Fruit fly (Drosophila melanogaster): ENCODE data around the gene RpS27.

Gene RpS27

dm6 chr3R:25275276-25275675 is 28.0 kb upstream of the RpS27 start (continued):
- TF ChIP-seq stwl (tag; optimal IDR thresholded peaks at IDR 0.05) (no peak), Gug (GFP tag; IDR thresholded peaks at IDR 0.05) (no peak), CG15514 (GFP tag; optimal IDR thresholded peaks at IDR 0.05) (peak; percentile 48), CG17328 (GFP tag; IDR thresholded peaks at IDR 0.05) (no peak), CG7928 (GFP tag; optimal IDR thresholded peaks at IDR 0.05) (no peak), cas (GFP tag; IDR thresholded peaks at IDR 0.05) (no peak), CG17361 (GFP tag; IDR thresholded peaks at IDR 0.05) (no peak), ranshi (GFP tag; IDR thresholded peaks at IDR 0.05) (no peak), CG14014 (GFP tag; IDR thresholded peaks at IDR 0.05) (peak; percentile 37; the same call in 1 of the 2 replicates), MESR4 (GFP tag; optimal IDR thresholded peaks at IDR 0.05) (no peak), Rfx (GFP tag; IDR thresholded peaks at IDR 0.05) (no peak; the same call in 1 of the 2 replicates), YL-1 (GFP tag; optimal IDR thresholded peaks at IDR 0.05) (no peak), CG16779 (GFP tag; IDR thresholded peaks at IDR 0.05) (no peak), esg (GFP tag; conservative IDR thresholded peaks at IDR 0.05) (no peak), ERR (GFP tag; optimal IDR thresholded peaks at IDR 0.05) (no peak), Side (GFP tag; optimal IDR thresholded peaks at IDR 0.05) (no peak), trem (tag; optimal IDR thresholded peaks at IDR 0.05) (no peak), Ets97D (GFP tag; optimal IDR thresholded peaks at IDR 0.05) (no peak), pum (GFP tag; optimal IDR thresholded peaks at IDR 0.05) (no peak), grau (tag; optimal IDR thresholded peaks at IDR 0.05) (peak; percentile 15), Xrp1 (GFP tag; IDR thresholded peaks at IDR 0.05) (no peak), Gsc (GFP tag; IDR thresholded peaks at IDR 0.05) (no peak), Med (GFP tag) (peak; percentile 67), CG12071 (GFP tag; optimal IDR thresholded peaks at IDR 0.05) (peak; percentile 44), wek (GFP tag; optimal IDR thresholded peaks at IDR 0.05) (no peak), cad (GFP tag; optimal IDR thresholded peaks at IDR 0.05) (no peak), tgo (GFP tag; IDR thresholded peaks at IDR 0.05) (no peak), NK7.1 (GFP tag; optimal IDR thresholded peaks at IDR 0.05) (no peak), nerfin-2 (GFP tag; IDR thresholded peaks at IDR 0.05; ENCODE audit: partially characterized antibody) (no peak), prd (optimal IDR thresholded peaks at IDR 0.05) (no peak), prd (GFP tag; IDR thresholded peaks at IDR 0.05) (no peak), Atf6 (GFP tag; IDR thresholded peaks at IDR 0.05) (no peak; the same call in 1 of the 2 replicates), Meics (GFP tag; optimal IDR thresholded peaks at IDR 0.05) (peak; percentile 60), Adf1 (GFP tag; IDR thresholded peaks at IDR 0.05) (no peak), Dad (GFP tag; optimal IDR thresholded peaks at IDR 0.05) (no peak), Tbp (GFP tag; optimal IDR thresholded peaks at IDR 0.05) (no peak), CG2116 (GFP tag; optimal IDR thresholded peaks at IDR 0.05) (no peak), CG15479 (GFP tag; optimal IDR thresholded peaks at IDR 0.05) (no peak), CG12659 (GFP tag; optimal IDR thresholded peaks at IDR 0.05) (peak; percentile 23), CG13287 (GFP tag; IDR thresholded peaks at IDR 0.05; ENCODE audit: partially characterized antibody) (no peak), ken (GFP tag; IDR thresholded peaks at IDR 0.05) (no peak), Ravus (GFP tag; IDR thresholded peaks at IDR 0.05) (no peak), CG32767 (GFP tag; IDR thresholded peaks at IDR 0.05) (no peak), vnd (GFP tag; IDR thresholded peaks at IDR 0.05; ENCODE audit: partially characterized antibody) (no peak), HLH54F (GFP tag; optimal IDR thresholded peaks at IDR 0.05) (no peak), ash1 (GFP tag; optimal IDR thresholded peaks at IDR 0.05) (no peak), CG13894 (tag; optimal IDR thresholded peaks at IDR 0.05) (peak; percentile 57), Ptx1 (GFP tag; IDR thresholded peaks at IDR 0.05) (no peak), CG33213 (GFP tag; optimal IDR thresholded peaks at IDR 0.05) (no peak), zfh2 (GFP tag; optimal IDR thresholded peaks at IDR 0.05) (no peak), CG4854 (GFP tag; optimal IDR thresholded peaks at IDR 0.05) (no peak), Nf-YA (GFP tag; IDR thresholded peaks at IDR 0.05) (no peak), CG11504 (tag; optimal IDR thresholded peaks at IDR 0.05) (no peak)

All from whole organism, embryonic.